Fruit fly (Drosophila melanogaster): ENCODE measurements around the gene Spn77Bc.
A peak's percentile ranks its signal among the peaks of the same experiment; 100 is the strongest.

The Spn77Bc gene

dm6 chr3L:20384086-20384810 is 41.8 kb downstream of the Spn77Bc start, which contains the start of the genes CG5498 and fbl (continued):
- peak; percentile 40 for TF ChIP-seq ERR (GFP tag; optimal IDR thresholded peaks at IDR 0.05)
- TF ChIP-seq H2.0 (GFP tag; IDR thresholded peaks at IDR 0.05), result no peak
- TF ChIP-seq Dek (tag; optimal IDR thresholded peaks at IDR 0.05), result peak; percentile 35
- TF ChIP-seq exex (tag; optimal IDR thresholded peaks at IDR 0.05), result peak; percentile 54
- no peak for TF ChIP-seq maf-S (GFP tag; optimal IDR thresholded peaks at IDR 0.05)
- TF ChIP-seq mld (GFP tag; IDR thresholded peaks at IDR 0.05; ENCODE audit: partially characterized antibody), result peak; percentile 54; the same call in 1 of the 3 replicates
- peak; percentile 56 for TF ChIP-seq row (GFP tag; IDR thresholded peaks at IDR 0.05)
- peak; percentile 34 for TF ChIP-seq zen (tag; optimal IDR thresholded peaks at IDR 0.05)
- TF ChIP-seq lola (GFP tag; optimal IDR thresholded peaks at IDR 0.05), result peak in 1 of 3 experiments; percentile 67
- TF ChIP-seq hth (optimal IDR thresholded peaks at IDR 0.05), result no peak
- peak; percentile 45 for TF ChIP-seq CG10209 (GFP tag; optimal IDR thresholded peaks at IDR 0.05)
- no peak for TF ChIP-seq inv (GFP tag; IDR thresholded peaks at IDR 0.05; ENCODE audit: partially characterized antibody)
- TF ChIP-seq CG34376 (GFP tag; optimal IDR thresholded peaks at IDR 0.05), result peak; percentile 75
- TF ChIP-seq zfh1 (GFP tag; IDR thresholded peaks at IDR 0.05), result peak; percentile 53; the same call in 2 of the 3 replicates
- TF ChIP-seq CG14667 (GFP tag; IDR thresholded peaks at IDR 0.05), result no peak
- TF ChIP-seq Mrtf (GFP tag; IDR thresholded peaks at IDR 0.05), result no peak
- TF ChIP-seq CG6683 (GFP tag; optimal IDR thresholded peaks at IDR 0.05), result peak; percentile 42
- TF ChIP-seq trem (tag; optimal IDR thresholded peaks at IDR 0.05), result peak; percentile 83
- no peak for TF ChIP-seq so (GFP tag; IDR thresholded peaks at IDR 0.05)
- TF ChIP-seq CG1602 (GFP tag; optimal IDR thresholded peaks at IDR 0.05), result peak; percentile 64
- peak; percentile 61 for TF ChIP-seq CG33557 (GFP tag; optimal IDR thresholded peaks at IDR 0.05)
- no peak for TF ChIP-seq Atf-2 (GFP tag; optimal IDR thresholded peaks at IDR 0.05)
- TF ChIP-seq CG11247 (GFP tag; IDR thresholded peaks at IDR 0.05), result 0 out of 2 replicates have a peak, but pooled peaks have one; percentile 22
- peak; percentile 56 for TF ChIP-seq CG3847 (GFP tag; IDR thresholded peaks at IDR 0.05)
- peak; percentile 16 for TF ChIP-seq CG4854 (GFP tag; optimal IDR thresholded peaks at IDR 0.05)
- TF ChIP-seq lmd (GFP tag; IDR thresholded peaks at IDR 0.05), result no peak; the same call in 1 of the 2 replicates
- peak; percentile 56 for TF ChIP-seq CG17359 (tag; optimal IDR thresholded peaks at IDR 0.05)
- TF ChIP-seq Ets65A (GFP tag), result peak; percentile 86
- peak; percentile 70 for TF ChIP-seq B-H2 (GFP tag; optimal IDR thresholded peaks at IDR 0.05)
- TF ChIP-seq CG15601 (tag; optimal IDR thresholded peaks at IDR 0.05), result peak; percentile 56
- peak; percentile 20 for TF ChIP-seq slou (GFP tag; optimal IDR thresholded peaks at IDR 0.05)
- peak; percentile 56 for TF ChIP-seq odd (GFP tag; optimal IDR thresholded peaks at IDR 0.05)
- no peak for TF ChIP-seq Kr (GFP tag; optimal IDR thresholded peaks at IDR 0.05)
- no peak for TF ChIP-seq Nf-YB (GFP tag; optimal IDR thresholded peaks at IDR 0.05)
- no peak for TF ChIP-seq CG4707 (GFP tag; optimal IDR thresholded peaks at IDR 0.05)
- TF ChIP-seq CG8944 (GFP tag; optimal IDR thresholded peaks at IDR 0.05), result peak; percentile 2
- TF ChIP-seq ara (GFP tag; IDR thresholded peaks at IDR 0.05), result 0 out of 2 replicates have a peak, but pooled peaks have one; percentile 4
- peak; percentile 46 for TF ChIP-seq chn (GFP tag; optimal IDR thresholded peaks at IDR 0.05)
- TF ChIP-seq gfzf (GFP tag; optimal IDR thresholded peaks at IDR 0.05), result peak; percentile 17
- peak; percentile 9 for TF ChIP-seq CG31388 (GFP tag; optimal IDR thresholded peaks at IDR 0.05)
- TF ChIP-seq ato (GFP tag; IDR thresholded peaks at IDR 0.05; ENCODE audit: partially characterized antibody), result no peak
- TF ChIP-seq Gsc (GFP tag; IDR thresholded peaks at IDR 0.05), result no peak
- peak; percentile 29 for TF ChIP-seq CG12744 (GFP tag; optimal IDR thresholded peaks at IDR 0.05)
- no peak for TF ChIP-seq zf30C (GFP tag; optimal IDR thresholded peaks at IDR 0.05)
- TF ChIP-seq CG9797 (GFP tag; optimal IDR thresholded peaks at IDR 0.05), result no peak
- TF ChIP-seq CG10147 (GFP tag; optimal IDR thresholded peaks at IDR 0.05), result peak; percentile 36
- peak; percentile 45 for TF ChIP-seq Deaf1 (tag; optimal IDR thresholded peaks at IDR 0.05)
- 0 out of 2 replicates have a peak, but pooled peaks have one; percentile 29 for TF ChIP-seq CG7372 (GFP tag; IDR thresholded peaks at IDR 0.05)
- peak; percentile 66 for TF ChIP-seq CG31441 (GFP tag; IDR thresholded peaks at IDR 0.05)
